Worm (Caenorhabditis elegans): ENCODE data around the gene spp-3.

Gene spp-3

ce11 chrX:7315329-7315728 lies at the start of gene spp-3:
Gene spp-3 (minus strand): TSS chrX:7315353.
- TF ChIP-seq nhr-20 (tag; optimal IDR thresholded peaks at IDR 0.05) = peak; percentile 17
- TF ChIP-seq dsc-1 (tag; optimal IDR thresholded peaks at IDR 0.05) = no peak
- peak in 1 of 2 experiments; percentile 41 for TF ChIP-seq lin-35 (GFP tag; optimal IDR thresholded peaks at IDR 0.05)
- TF ChIP-seq ets-5 (GFP tag; IDR thresholded peaks at IDR 0.05) = no peak
- TF ChIP-seq ceh-90 (tag; optimal IDR thresholded peaks at IDR 0.05) = no peak
- no peak for TF ChIP-seq egl-13 (tag; optimal IDR thresholded peaks at IDR 0.05)
- peak in 1 of 2 experiments; percentile 39 for TF ChIP-seq lsy-2 (tag; optimal IDR thresholded peaks at IDR 0.05)
- TF ChIP-seq xbp-1 (tag; optimal IDR thresholded peaks at IDR 0.05) = no peak
- TF ChIP-seq rnt-1 (tag; optimal IDR thresholded peaks at IDR 0.05) = no peak
- TF ChIP-seq nhr-90 (tag; optimal IDR thresholded peaks at IDR 0.05; ENCODE audit: poor library complexity) = peak; percentile 8
- peak; percentile 20 for TF ChIP-seq pqm-1 (tag; optimal IDR thresholded peaks at IDR 0.05)
- TF ChIP-seq C34B4.2 (tag; optimal IDR thresholded peaks at IDR 0.05) = no peak
- TF ChIP-seq Y116A8C.19 (tag; optimal IDR thresholded peaks at IDR 0.05; ENCODE audit: borderline replicate concordance) = no peak
- peak; percentile 93 for TF ChIP-seq elt-2 (tag; optimal IDR thresholded peaks at IDR 0.05)

- TF ChIP-seq C16A3.4 (tag; optimal IDR thresholded peaks at IDR 0.05) = no peak
- TF ChIP-seq tlp-1 (tag; optimal IDR thresholded peaks at IDR 0.05) = no peak
- no peak for TF ChIP-seq jun-1 (tag; optimal IDR thresholded peaks at IDR 0.05)
- TF ChIP-seq nhr-76 (tag; optimal IDR thresholded peaks at IDR 0.05) = no peak
- no peak for TF ChIP-seq nhr-28 (tag; optimal IDR thresholded peaks at IDR 0.05)
- no peak for TF ChIP-seq irx-1 (tag; optimal IDR thresholded peaks at IDR 0.05)
- no peak for TF ChIP-seq lir-3 (tag; optimal IDR thresholded peaks at IDR 0.05; ENCODE audit: poor library complexity)
- TF ChIP-seq unc-86 (tag; optimal IDR thresholded peaks at IDR 0.05) = no peak
Measured at ce11 chrX:7343747-7344146, 28.6 kb upstream of the spp-3 start, which contains the start of gene C07D8.5. Gene C07D8.5 (plus strand): TSS chrX:7344047.

ce11 chrX:7343218-7343617 lies 28.1 kb upstream of the spp-3 start:
- TF ChIP-seq elt-2 (tag; optimal IDR thresholded peaks at IDR 0.05) = peak; percentile 21
- no peak for TF ChIP-seq sup-37 (GFP tag; optimal IDR thresholded peaks at IDR 0.05)

ce11 chrX:7340915-7341559 lies 25.9 kb upstream of the spp-3 start, which contains the start of gene C07D8.6:
Gene C07D8.6 (plus strand): TSS chrX:7341509.
- TF ChIP-seq nhr-85 (tag) (peak; percentile 65), sup-37 (GFP tag; optimal IDR thresholded peaks at IDR 0.05) (no peak), elt-2 (tag; optimal IDR thresholded peaks at IDR 0.05) (peak; percentile 91), swsn-7 (tag; optimal IDR thresholded peaks at IDR 0.05) (no peak), nhr-12 (tag; optimal IDR thresholded peaks at IDR 0.05) (no peak), lir-3 (tag; optimal IDR thresholded peaks at IDR 0.05; ENCODE audit: poor library complexity) (no peak), nhr-90 (tag; optimal IDR thresholded peaks at IDR 0.05; ENCODE audit: poor library complexity) (peak; percentile 45), efl-1 (optimal IDR thresholded peaks at IDR 0.05) (no peak), efl-1 (GFP tag; optimal IDR thresholded peaks at IDR 0.05 in 1 of 2) (peak in 1 of 2 experiments; percentile 45), unc-86 (tag; optimal IDR thresholded peaks at IDR 0.05) (no peak), nhr-77 (tag; optimal IDR thresholded peaks at IDR 0.05) (peak; percentile 12), skn-1 (tag; optimal IDR thresholded peaks at IDR 0.05) (peak; percentile 79), elt-3 (tag; optimal IDR thresholded peaks at IDR 0.05) (peak in 2 of 6 experiments; percentile 3 to 24), ceh-82 (tag; optimal IDR thresholded peaks at IDR 0.05) (no peak), ceh-8 (GFP tag; optimal IDR thresholded peaks at IDR 0.05) (no peak), lin-14 (GFP tag; optimal IDR thresholded peaks at IDR 0.05) (peak; percentile 56), nhr-20 (tag; optimal IDR thresholded peaks at IDR 0.05) (peak; percentile 48), nhr-71 (tag; optimal IDR thresholded peaks at IDR 0.05) (peak; percentile 49), blmp-1 (tag; optimal IDR thresholded peaks at IDR 0.05) (peak; percentile 35), fkh-8 (tag; optimal IDR thresholded peaks at IDR 0.05) (no peak), snu-23 (GFP tag; optimal IDR thresholded peaks at IDR 0.05) (peak; percentile 8), nhr-19 (GFP tag; conservative IDR thresholded peaks at IDR 0.05) (no peak), lin-35 (GFP tag; optimal IDR thresholded peaks at IDR 0.05) (peak in 1 of 2 experiments; percentile 40)
